Worm (Caenorhabditis elegans) whole organism, L2 larva: ENCODE measurements around the gene xrn-2.

ENCODE experiments used
- C34F6.9 ChIP-seq: fragments of 150-350 bp; optimal IDR thresholded peaks from 2 replicates; lab custom pipeline; 2014; ENCODE audit warnings: missing biosample characterization, missing genetic modification characterization
- F13H6.1 ChIP-seq: sonication (generic microtip); optimal IDR thresholded peaks from 2 replicates; lab custom pipeline; 2016; ENCODE audit warnings: missing genetic modification characterization, missing compliant biosample characterization
- R02D3.7 ChIP-seq: fragments of 150-350 bp; optimal IDR thresholded peaks from 2 replicates; lab custom pipeline; 2014; ENCODE audit warnings: missing biosample characterization, missing genetic modification characterization
- Y55F3AM.14 ChIP-seq: fragments of 200-800 bp; sonication (Bioruptor generic); optimal IDR thresholded peaks from 2 replicates; lab custom pipeline; 2018; ENCODE audit warnings: mild to moderate bottlenecking, missing genetic modification characterization, missing compliant biosample characterization
- ZK546.5 ChIP-seq: sonication (generic microtip); optimal IDR thresholded peaks from 2 replicates; lab custom pipeline; 2017; ENCODE audit warnings: missing biosample characterization, missing genetic modification characterization
- alr-1 ChIP-seq: fragments of 150-350 bp; optimal IDR thresholded peaks from 2 replicates; lab custom pipeline; 2014; ENCODE audit warnings: missing biosample characterization, missing genetic modification characterization
- aly-2 ChIP-seq: fragments of 150-350 bp; optimal IDR thresholded peaks from 2 replicates; lab custom pipeline; 2014; ENCODE audit warnings: missing biosample characterization, missing genetic modification characterization
- blmp-1 ChIP-seq: sonication (generic microtip); optimal IDR thresholded peaks from 2 replicates; lab custom pipeline; 2017; ENCODE audit warnings: missing genetic modification characterization, mild to moderate bottlenecking, missing compliant biosample characterization, antibody characterized with exemption, moderate library complexity; ENCODE audit not compliant: insufficient read depth
- ceh-16 ChIP-seq: fragments of 150-350 bp; optimal IDR thresholded peaks from 2 replicates; lab custom pipeline; 2014; ENCODE audit warnings: missing biosample characterization, missing genetic modification characterization
- ceh-82 ChIP-seq: fragments of 150-350 bp; optimal IDR thresholded peaks from 2 replicates; lab custom pipeline; 2014; ENCODE audit warnings: missing biosample characterization, missing genetic modification characterization
- egl-27 ChIP-seq: sonication (generic microtip); optimal IDR thresholded peaks from 3 replicates; lab custom pipeline; 2017; ENCODE audit warnings: missing biosample characterization, missing genetic modification reagents, missing genetic modification characterization
- elt-1 ChIP-seq: fragments of 150-350 bp; optimal IDR thresholded peaks from 2 replicates; lab custom pipeline; 2014; ENCODE audit warnings: missing biosample characterization, missing genetic modification characterization
- elt-3 ChIP-seq: sonication (generic microtip); optimal IDR thresholded peaks from 2 replicates; lab custom pipeline; 2017; ENCODE audit warnings: missing biosample characterization, missing genetic modification characterization
- fos-1 ChIP-seq: fragments of 150-350 bp; optimal IDR thresholded peaks from 2 replicates; lab custom pipeline; 2014; ENCODE audit warnings: missing biosample characterization, missing genetic modification characterization
- gmeb-1 ChIP-seq: fragments of 150-350 bp; optimal IDR thresholded peaks from 2 replicates; lab custom pipeline; 2014; ENCODE audit warnings: missing biosample characterization, missing genetic modification characterization
- lsy-2 ChIP-seq, 2 experiments: fragments of 150-350 bp in 1 of 2; sonication (generic microtip) in 1 of 2; optimal IDR thresholded peaks; 2 replicates each; lab custom pipeline; 2014 to 2017; ENCODE audit warnings: missing biosample characterization in 2 of 2, missing genetic modification characterization in 2 of 2
- mab-5 ChIP-seq: fragments of 150-350 bp; optimal IDR thresholded peaks from 2 replicates; lab custom pipeline; 2014; ENCODE audit warnings: missing biosample characterization, missing genetic modification characterization
- mbf-1 ChIP-seq: sonication (generic microtip); optimal IDR thresholded peaks from 2 replicates; lab custom pipeline; 2017; ENCODE audit warnings: missing biosample characterization, missing genetic modification characterization
- mdl-1 ChIP-seq, 2 experiments: fragments of 150-350 bp in 1 of 2; sonication (generic microtip) in 1 of 2; optimal IDR thresholded peaks; 2 replicates each; lab custom pipeline; 2017; ENCODE audit warnings: missing biosample characterization in 2 of 2, missing genetic modification characterization in 2 of 2
- nhr-11 ChIP-seq: fragments of 150-350 bp; optimal IDR thresholded peaks from 2 replicates; lab custom pipeline; 2014; ENCODE audit warnings: missing biosample characterization, missing genetic modification characterization
- nhr-12 ChIP-seq: fragments of 150-350 bp; optimal IDR thresholded peaks from 2 replicates; lab custom pipeline; 2014; ENCODE audit warnings: missing biosample characterization, missing genetic modification characterization
- nhr-21 ChIP-seq: fragments of 150-350 bp; optimal IDR thresholded peaks from 2 replicates; lab custom pipeline; 2014; ENCODE audit warnings: missing biosample characterization, missing genetic modification characterization
- nhr-237 ChIP-seq: fragments of 150-350 bp; optimal IDR thresholded peaks from 2 replicates; lab custom pipeline; 2014; ENCODE audit warnings: missing biosample characterization, missing genetic modification characterization
- nhr-25 ChIP-seq: fragments of 150-350 bp; sonication (generic microtip); optimal IDR thresholded peaks from 3 replicates; lab custom pipeline; 2014; ENCODE audit warnings: missing biosample characterization, missing genetic modification characterization
- nhr-77 ChIP-seq: fragments of 150-350 bp; optimal IDR thresholded peaks from 2 replicates; lab custom pipeline; 2014; ENCODE audit warnings: missing biosample characterization, missing genetic modification characterization
- sem-4 ChIP-seq: fragments of 150-350 bp; optimal IDR thresholded peaks from 2 replicates; lab custom pipeline; 2014; ENCODE audit warnings: missing biosample characterization, missing genetic modification reagents, missing genetic modification characterization
- skn-1 ChIP-seq: sonication (generic microtip); optimal IDR thresholded peaks from 2 replicates; lab custom pipeline; 2017; ENCODE audit warnings: missing biosample characterization, missing genetic modification characterization
- sma-9 ChIP-seq, 2 experiments: fragments of 150-350 bp in 1 of 2; sonication (generic microtip) in 1 of 2; optimal IDR thresholded peaks; 2 replicates each; lab custom pipeline; 2014 to 2016; ENCODE audit warnings: missing genetic modification characterization in 2 of 2, mild to moderate bottlenecking in 1 of 2, missing biosample characterization in 1 of 2, missing compliant biosample characterization in 1 of 2, missing genetic modification reagents in 1 of 2, moderate library complexity in 1 of 2
- unc-39 ChIP-seq: fragments of 150-350 bp; optimal IDR thresholded peaks from 2 replicates; lab custom pipeline; 2014; ENCODE audit warnings: missing biosample characterization, missing genetic modification characterization
- unc-55 ChIP-seq: fragments of 150-350 bp; sonication (generic microtip); optimal IDR thresholded peaks from 3 replicates; lab custom pipeline; 2014; ENCODE audit warnings: missing biosample characterization, missing genetic modification reagents, missing genetic modification characterization
- zag-1 ChIP-seq: fragments of 150-350 bp; optimal IDR thresholded peaks from 2 replicates; lab custom pipeline; 2014; ENCODE audit warnings: missing biosample characterization, missing genetic modification characterization
- ztf-4 ChIP-seq: fragments of 150-350 bp; optimal IDR thresholded peaks from 2 replicates; lab custom pipeline; 2014; ENCODE audit warnings: missing biosample characterization, missing genetic modification characterization

The xrn-2 gene

ce11 chrII:14176642-14177041 lies 21.1 kb downstream of the xrn-2 start:
- TF ChIP-seq ztf-4 (tag; lab: Kevin White, UChicago) = no peak
- TF ChIP-seq F13H6.1 = peak; percentile 28

ce11 chrII:14178233-14178969 lies 22.8 kb downstream of the xrn-2 start, which contains the start of gene efhd-1:
Gene efhd-1 (plus strand): TSS chrII:14178814.
- TF ChIP-seq unc-55 (GFP tag; lab: Kevin White, UChicago) (peak; percentile 31), F13H6.1 (peak; percentile 29), alr-1 (no peak)

ce11 chrII:14186937-14187336 lies 31.4 kb downstream of the xrn-2 start:
- TF ChIP-seq lsy-2 (tag; optimal IDR thresholded peaks at IDR 0.05; lab: Kevin White, UChicago) (no peak), fos-1 (tag; lab: Kevin White, UChicago) (no peak), egl-27 (tag; lab: Kevin White, UChicago) (no peak), zag-1 (tag; lab: Kevin White, UChicago) (no peak), elt-1 (tag; lab: Kevin White, UChicago) (no peak)

- TF ChIP-seq F13H6.1 (no peak), sem-4 (no peak), elt-3 (tag; lab: Kevin White, UChicago) (no peak), nhr-237 (tag; lab: Kevin White, UChicago) (no peak), mdl-1 (tag; optimal IDR thresholded peaks at IDR 0.05; lab: Kevin White, UChicago) (no peak), blmp-1 (no peak), mab-5 (tag; lab: Kevin White, UChicago) (no peak), sma-9 (GFP tag; optimal IDR thresholded peaks at IDR 0.05; lab: Kevin White, UChicago) (no peak), sma-9 (tag; optimal IDR thresholded peaks at IDR 0.05; lab: Kevin White, UChicago) (no peak), nhr-12 (tag; lab: Kevin White, UChicago) (no peak), zag-1 (tag; lab: Kevin White, UChicago) (no peak), aly-2 (tag; lab: Kevin White, UChicago) (no peak), lsy-2 (tag; optimal IDR thresholded peaks at IDR 0.05; lab: Kevin White, UChicago) (no peak), unc-39 (tag; lab: Kevin White, UChicago) (no peak)
Measured at ce11 chrII:14187456-14187855, 31.9 kb downstream of the xrn-2 start.

- peak in 1 of 2 experiments; percentile 9 for TF ChIP-seq lsy-2 (tag; optimal IDR thresholded peaks at IDR 0.05; lab: Kevin White, UChicago)
- TF ChIP-seq nhr-77 (tag; lab: Kevin White, UChicago) = no peak
Measured at ce11 chrII:14195931-14196330, 40.4 kb downstream of the xrn-2 start.

ce11 chrII:14197499-14198096 lies 42.0 kb downstream of the xrn-2 start, which contains the start of gene ace-4:
Gene ace-4 (plus strand): TSS chrII:14198046.
- no peak for TF ChIP-seq ZK546.5 (tag; lab: Kevin White, UChicago)
- no peak for TF ChIP-seq unc-39 (tag; lab: Kevin White, UChicago)
- TF ChIP-seq Y55F3AM.14 = no peak
- no peak for TF ChIP-seq gmeb-1 (tag; lab: Kevin White, UChicago)
- no peak for TF ChIP-seq ceh-82 (tag; lab: Kevin White, UChicago)
- no peak for TF ChIP-seq fos-1 (tag; lab: Kevin White, UChicago)
- TF ChIP-seq skn-1 = no peak
- TF ChIP-seq nhr-77 (tag; lab: Kevin White, UChicago) = no peak
- TF ChIP-seq sma-9 (GFP tag; optimal IDR thresholded peaks at IDR 0.05; lab: Kevin White, UChicago) = no peak
- no peak for TF ChIP-seq sma-9 (tag; optimal IDR thresholded peaks at IDR 0.05; lab: Kevin White, UChicago)
- TF ChIP-seq nhr-11 (tag; lab: Kevin White, UChicago) = no peak
- no peak for TF ChIP-seq C34F6.9 (tag; lab: Kevin White, UChicago)
- TF ChIP-seq nhr-21 = no peak
- no peak for TF ChIP-seq mbf-1
- no peak for TF ChIP-seq nhr-25 (tag; lab: Kevin White, UChicago)
- TF ChIP-seq mab-5 (tag; lab: Kevin White, UChicago) = no peak
- TF ChIP-seq lsy-2 (tag; optimal IDR thresholded peaks at IDR 0.05; lab: Kevin White, UChicago) = no peak
- TF ChIP-seq nhr-237 (tag; lab: Kevin White, UChicago) = no peak
- no peak for TF ChIP-seq R02D3.7
- no peak for TF ChIP-seq ceh-16 (tag; lab: Kevin White, UChicago)
